Worm (Caenorhabditis elegans): Measurements from ENCODE around the gene cah-2.

ce11 chrII:7493599-7493998 is 10.7 kb upstream of the cah-2 start, which contains the start of gene nas-23:
- no peak for TF ChIP-seq elt-3 (tag; optimal IDR thresholded peaks at IDR 0.05)
- no peak for TF ChIP-seq nhr-28 (tag; optimal IDR thresholded peaks at IDR 0.05)
- TF ChIP-seq elt-1 (tag; optimal IDR thresholded peaks at IDR 0.05; ENCODE audit: borderline replicate concordance, insufficient read depth): no peak
- no peak for TF ChIP-seq snpc-4 (tag; optimal IDR thresholded peaks at IDR 0.05)
- TF ChIP-seq tbx-8 (GFP tag; optimal IDR thresholded peaks at IDR 0.05): no peak
- TF ChIP-seq unc-62 (GFP tag; optimal IDR thresholded peaks at IDR 0.05): no peak
- no peak for TF ChIP-seq lin-13 (tag; optimal IDR thresholded peaks at IDR 0.05)
- no peak for TF ChIP-seq ztf-11 (tag; optimal IDR thresholded peaks at IDR 0.05)
- TF ChIP-seq hlh-1 (tag; optimal IDR thresholded peaks at IDR 0.05): no peak
- no peak for TF ChIP-seq nhr-76 (tag; optimal IDR thresholded peaks at IDR 0.05)
- TF ChIP-seq pha-4 (tag; optimal IDR thresholded peaks at IDR 0.05): no peak
- no peak for TF ChIP-seq lsy-2 (tag; optimal IDR thresholded peaks at IDR 0.05)
- no peak for TF ChIP-seq zip-8 (tag; optimal IDR thresholded peaks at IDR 0.05)

Data from whole organism, mixed stage, embryonic.